Fruit fly (Drosophila melanogaster) whole organism, adult: ENCODE data around the gene CG1986.

ENCODE experiments used
- CG12768 ChIP-seq: fragments of 200-800 bp; sonication (Bioruptor generic); optimal IDR thresholded peaks from 2 replicates; lab custom pipeline; 2017; ENCODE audit warnings: missing biosample characterization, missing genetic modification characterization, mild to moderate bottlenecking, moderate library complexity, missing genetic modification reagents
- CG33017 ChIP-seq: fragments of 200-800 bp; sonication (Bioruptor generic); optimal IDR thresholded peaks from 2 replicates; lab custom pipeline; 2018; ENCODE audit warnings: missing biosample characterization, mild to moderate bottlenecking, missing genetic modification characterization, moderate library complexity
- CG5204 ChIP-seq: fragments of 200-800 bp; sonication (Bioruptor generic); optimal IDR thresholded peaks from 2 replicates; lab custom pipeline; 2016; ENCODE audit warnings: missing biosample characterization, missing genetic modification characterization
- Clk ChIP-seq: fragments of 200-800 bp; sonication (Bioruptor generic); optimal IDR thresholded peaks from 2 replicates; lab custom pipeline; 2017; ENCODE audit warnings: missing biosample characterization, missing genetic modification characterization
- Crg-1 ChIP-seq: fragments of 200-800 bp; sonication (Bioruptor generic); optimal IDR thresholded peaks from 2 replicates; lab custom pipeline; 2016; ENCODE audit warnings: missing biosample characterization, missing genetic modification characterization
- Mnt ChIP-seq: fragments of 200-800 bp; sonication (Bioruptor generic); optimal IDR thresholded peaks from 2 replicates; lab custom pipeline; 2016; ENCODE audit warnings: missing biosample characterization, mild to moderate bottlenecking, missing genetic modification characterization
- cic ChIP-seq: fragments of 200-800 bp; sonication (Bioruptor generic); optimal IDR thresholded peaks from 2 replicates; lab custom pipeline; 2017; ENCODE audit warnings: missing biosample characterization, mild to moderate bottlenecking, missing genetic modification characterization, moderate library complexity
- kay ChIP-seq: fragments of 200-800 bp; sonication (Bioruptor generic); peaks from one replicate; lab custom pipeline; 2016; ENCODE audit warnings: missing biosample characterization, missing genetic modification characterization, borderline replicate concordance
- ovo ChIP-seq: fragments of 200-800 bp; sonication (Bioruptor generic); optimal IDR thresholded peaks from 2 replicates; lab custom pipeline; 2016; ENCODE audit warnings: missing biosample characterization, missing genetic modification characterization
- pad ChIP-seq: fragments of 200-800 bp; sonication (Bioruptor generic); optimal IDR thresholded peaks from 3 replicates; lab custom pipeline; 2017; ENCODE audit warnings: missing biosample characterization, missing genetic modification characterization, mild to moderate bottlenecking, moderate library complexity, missing genetic modification reagents
- tj ChIP-seq: fragments of 200-800 bp; sonication (Bioruptor generic); optimal IDR thresholded peaks from 3 replicates; lab custom pipeline; 2017; ENCODE audit warnings: missing biosample characterization, mild to moderate bottlenecking, missing genetic modification characterization, moderate library complexity

DNA sequence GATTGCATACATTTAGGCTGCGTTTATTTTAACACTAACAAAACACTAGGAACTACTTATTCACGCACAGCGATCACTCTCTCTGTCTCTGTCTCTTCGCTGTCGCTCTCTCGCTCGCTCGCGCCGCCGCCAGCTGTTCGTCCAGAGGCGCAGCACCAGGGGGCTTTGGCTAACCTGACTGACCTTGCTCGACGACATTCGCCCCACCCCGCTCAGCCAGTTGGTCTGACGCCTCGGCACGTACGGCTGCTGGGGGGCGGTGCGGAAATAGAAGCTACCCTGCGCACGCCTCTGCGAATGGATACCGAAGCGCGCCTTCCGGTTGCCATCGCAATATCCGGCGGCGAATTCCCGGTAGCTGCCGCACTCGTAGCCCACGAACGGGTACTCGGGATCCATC is 1.5 kb downstream of the CG1986 start:
- TF ChIP-seq ovo (GFP tag; lab: Kevin White, UChicago) (no peak), Mnt (GFP tag; lab: Kevin White, UChicago) (no peak), CG12768 (GFP tag; lab: Kevin White, UChicago) (no peak), pad (no peak), Clk (no peak), tj (GFP tag; lab: Kevin White, UChicago) (no peak), kay (GFP tag; lab: Kevin White, UChicago) (no peak), CG5204 (no peak), CG33017 (tag; lab: Kevin White, UChicago) (no peak), Crg-1 (no peak), cic (GFP tag; lab: Kevin White, UChicago) (no peak)
